Fruit fly (Drosophila melanogaster): Measurements from ENCODE around the gene Trhn.

Gene Trhn

DNA sequence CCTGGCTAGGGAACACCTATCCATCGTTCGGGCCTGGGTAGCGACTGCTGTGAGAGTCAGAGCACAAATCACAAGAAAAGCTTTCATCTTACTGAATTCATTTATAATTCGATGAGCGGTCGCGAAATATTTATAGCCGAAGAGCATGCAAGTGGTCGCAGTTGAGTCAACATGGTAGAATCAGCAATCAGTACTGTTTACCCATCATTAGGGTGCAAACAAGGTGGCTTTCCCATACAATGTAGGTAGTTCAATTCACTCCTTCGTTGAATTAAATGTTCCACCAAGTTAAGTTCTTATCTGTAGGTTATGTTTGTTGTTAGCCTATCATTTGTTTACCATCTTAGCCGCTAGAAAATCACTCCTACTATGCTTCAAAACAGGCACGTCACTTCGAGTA lies 25.6 kb upstream of the Trhn start, which contains the start of gene LysP:
Gene LysP, minus strand, starts transcription at position 101 of the 400 bp plus-strand sequence.
- TF ChIP-seq CG4496 (GFP tag; IDR thresholded peaks at IDR 0.05) = 0 out of 3 replicates have a peak, but pooled peaks have one; percentile 19
- TF ChIP-seq CG8159 (tag; optimal IDR thresholded peaks at IDR 0.05) = no peak
- TF ChIP-seq D1 (tag; optimal IDR thresholded peaks at IDR 0.05) = no peak

DNA sequence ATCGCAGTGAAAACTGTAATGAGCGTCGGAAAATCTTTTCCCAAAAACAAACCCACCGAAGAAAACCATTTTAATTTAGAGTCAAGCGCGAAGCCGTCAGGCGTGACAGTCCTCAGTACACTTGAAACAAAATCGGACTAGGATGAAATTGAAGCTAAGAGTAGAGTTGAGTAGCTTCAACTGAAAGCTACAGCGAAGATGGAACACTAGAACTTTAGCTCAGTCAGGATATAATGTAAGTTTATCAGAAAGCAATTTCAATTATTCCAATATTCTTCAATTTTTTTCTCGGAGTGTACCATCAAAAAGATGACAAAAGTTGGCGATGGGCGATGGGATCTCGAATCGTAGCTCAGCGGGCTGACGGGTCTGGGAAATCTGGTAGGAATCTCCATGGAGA lies 23.5 kb upstream of the Trhn start:
- TF ChIP-seq CG15710 (tag; optimal IDR thresholded peaks at IDR 0.05) (no peak), CG12605 (GFP tag; IDR thresholded peaks at IDR 0.05) (no peak), CG10348 (GFP tag; IDR thresholded peaks at IDR 0.05) (no peak), EcR (GFP tag; optimal IDR thresholded peaks at IDR 0.05) (no peak), fd96Ca (GFP tag; IDR thresholded peaks at IDR 0.05) (peak; percentile 50; the same call in 2 of the 3 replicates), CG9948 (tag; optimal IDR thresholded peaks at IDR 0.05) (no peak), D1 (tag; optimal IDR thresholded peaks at IDR 0.05) (no peak), CG34367 (tag; optimal IDR thresholded peaks at IDR 0.05) (no peak), gl (tag; optimal IDR thresholded peaks at IDR 0.05) (no peak), Pif1B (GFP tag; optimal IDR thresholded peaks at IDR 0.05) (no peak), Pif1A (GFP tag; optimal IDR thresholded peaks at IDR 0.05) (no peak), rn (GFP tag; IDR thresholded peaks at IDR 0.05) (0 out of 2 replicates have a peak, but pooled peaks have one; percentile 26), CG4496 (GFP tag; IDR thresholded peaks at IDR 0.05) (peak; percentile 51; the same call in 1 of the 3 replicates), CG14655 (GFP tag; optimal IDR thresholded peaks at IDR 0.05) (peak; percentile 36), Ets98B (GFP tag; IDR thresholded peaks at IDR 0.05) (peak; percentile 41), CG8159 (tag; optimal IDR thresholded peaks at IDR 0.05) (no peak), Snoo (tag; optimal IDR thresholded peaks at IDR 0.05) (no peak), CG8301 (tag; optimal IDR thresholded peaks at IDR 0.05) (peak; percentile 45), CG32121 (GFP tag; IDR thresholded peaks at IDR 0.05) (no peak), CG13204 (GFP tag; optimal IDR thresholded peaks at IDR 0.05) (no peak), CG17806 (tag; optimal IDR thresholded peaks at IDR 0.05) (no peak)

DNA sequence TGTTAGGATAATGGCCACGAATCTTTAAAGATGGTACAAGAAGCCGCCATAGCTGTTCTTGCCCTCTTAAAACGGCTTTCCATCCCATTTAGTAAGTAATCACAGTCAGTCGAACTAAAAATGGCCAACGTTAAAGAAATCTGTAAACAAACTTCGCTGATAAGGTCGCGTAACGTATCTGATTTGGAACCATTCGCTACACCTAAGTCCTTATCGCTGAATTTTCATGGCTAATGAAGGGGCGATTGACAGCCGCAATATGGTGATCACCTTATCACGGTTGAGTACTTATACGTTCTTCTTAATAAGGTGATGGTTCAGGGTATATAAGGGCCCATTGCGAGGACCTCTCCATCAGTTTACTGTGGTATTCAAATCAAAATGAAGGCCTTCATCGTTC lies 19.6 kb upstream of the Trhn start, which contains the start of gene LysE:
Gene LysE, plus strand, starts transcription at position 257 of the 400 bp plus-strand sequence.
- TF ChIP-seq CG17806 (tag; optimal IDR thresholded peaks at IDR 0.05) (no peak), EcR (GFP tag; optimal IDR thresholded peaks at IDR 0.05) (no peak), CG34367 (tag; optimal IDR thresholded peaks at IDR 0.05) (no peak), Pif1B (GFP tag; optimal IDR thresholded peaks at IDR 0.05) (no peak), CG9948 (tag; optimal IDR thresholded peaks at IDR 0.05) (no peak), CG4496 (GFP tag; IDR thresholded peaks at IDR 0.05) (no peak), CG8159 (tag; optimal IDR thresholded peaks at IDR 0.05) (no peak), D1 (tag; optimal IDR thresholded peaks at IDR 0.05) (no peak), CG12605 (GFP tag; IDR thresholded peaks at IDR 0.05) (no peak), CG8301 (tag; optimal IDR thresholded peaks at IDR 0.05) (no peak), fd96Ca (GFP tag; IDR thresholded peaks at IDR 0.05) (no peak), CG10348 (GFP tag; IDR thresholded peaks at IDR 0.05) (no peak), Pif1A (GFP tag; optimal IDR thresholded peaks at IDR 0.05) (no peak)

DNA sequence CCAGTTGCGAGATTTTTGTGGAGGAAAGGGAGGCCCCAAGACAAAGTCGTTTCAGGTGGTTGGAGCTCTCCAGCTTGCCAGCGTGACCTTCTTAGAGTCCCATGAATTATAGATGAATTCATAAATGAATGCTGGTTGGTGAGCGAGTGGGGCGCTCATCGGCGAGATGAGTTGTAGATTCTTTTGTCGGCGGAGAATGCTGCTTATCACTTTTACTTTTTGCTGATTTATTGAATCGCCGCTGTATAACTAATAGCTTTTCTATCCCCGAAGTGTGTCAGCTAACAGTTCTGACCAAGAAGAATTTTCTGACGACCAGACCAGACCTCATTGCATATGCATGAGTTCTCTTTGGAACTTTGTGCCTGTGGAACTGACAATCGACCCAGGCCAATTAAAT lies 19.1 kb upstream of the Trhn start:
- no peak for TF ChIP-seq CG10348 (GFP tag; IDR thresholded peaks at IDR 0.05)
- TF ChIP-seq gl (tag; optimal IDR thresholded peaks at IDR 0.05) = no peak
- no peak for TF ChIP-seq CG17806 (tag; optimal IDR thresholded peaks at IDR 0.05)
- TF ChIP-seq CG13204 (GFP tag; optimal IDR thresholded peaks at IDR 0.05) = no peak
- no peak for TF ChIP-seq rn (GFP tag; IDR thresholded peaks at IDR 0.05)
- no peak for TF ChIP-seq Pif1A (GFP tag; optimal IDR thresholded peaks at IDR 0.05)
- no peak for TF ChIP-seq Ets98B (GFP tag; IDR thresholded peaks at IDR 0.05)
- no peak for TF ChIP-seq EcR (GFP tag; optimal IDR thresholded peaks at IDR 0.05)
- TF ChIP-seq CG14655 (GFP tag; optimal IDR thresholded peaks at IDR 0.05) = no peak
- TF ChIP-seq D1 (tag; optimal IDR thresholded peaks at IDR 0.05) = no peak
- TF ChIP-seq CG8301 (tag; optimal IDR thresholded peaks at IDR 0.05) = no peak
- no peak for TF ChIP-seq CG9948 (tag; optimal IDR thresholded peaks at IDR 0.05)

DNA sequence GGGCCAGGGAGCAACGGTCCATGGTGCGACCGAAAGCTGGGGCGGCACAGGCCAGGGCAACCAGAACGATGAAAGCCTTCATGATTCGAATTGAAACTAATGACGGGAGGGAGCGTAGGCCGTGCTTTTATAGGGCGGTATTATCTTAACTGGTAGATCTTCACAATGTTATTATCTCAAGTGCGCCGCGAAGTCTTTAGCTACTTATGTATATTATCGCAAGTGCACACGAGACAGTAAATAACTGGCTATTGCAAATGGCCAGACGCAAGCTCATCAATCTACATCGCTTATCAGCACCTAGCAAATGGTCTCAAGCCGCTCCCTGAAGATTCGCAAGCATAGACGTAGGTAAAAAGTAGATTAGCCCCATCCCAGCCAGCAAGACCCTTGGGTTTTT lies 18.1 kb upstream of the Trhn start, which contains the start of gene LysD:
Gene LysD, minus strand, starts transcription at position 101 of the 400 bp plus-strand sequence.
- TF ChIP-seq CG8301 (tag; optimal IDR thresholded peaks at IDR 0.05) = no peak
- TF ChIP-seq CG15710 (tag; optimal IDR thresholded peaks at IDR 0.05) = no peak
- no peak for TF ChIP-seq CG8159 (tag; optimal IDR thresholded peaks at IDR 0.05)
- TF ChIP-seq CG13204 (GFP tag; optimal IDR thresholded peaks at IDR 0.05) = no peak
- no peak for TF ChIP-seq Ets98B (GFP tag; IDR thresholded peaks at IDR 0.05)
- no peak for TF ChIP-seq gl (tag; optimal IDR thresholded peaks at IDR 0.05)
- TF ChIP-seq Snoo (tag; optimal IDR thresholded peaks at IDR 0.05) = no peak
- no peak for TF ChIP-seq D1 (tag; optimal IDR thresholded peaks at IDR 0.05)
- no peak for TF ChIP-seq CG34367 (tag; optimal IDR thresholded peaks at IDR 0.05)
- TF ChIP-seq EcR (GFP tag; optimal IDR thresholded peaks at IDR 0.05) = no peak
- TF ChIP-seq rn (GFP tag; IDR thresholded peaks at IDR 0.05) = no peak

DNA sequence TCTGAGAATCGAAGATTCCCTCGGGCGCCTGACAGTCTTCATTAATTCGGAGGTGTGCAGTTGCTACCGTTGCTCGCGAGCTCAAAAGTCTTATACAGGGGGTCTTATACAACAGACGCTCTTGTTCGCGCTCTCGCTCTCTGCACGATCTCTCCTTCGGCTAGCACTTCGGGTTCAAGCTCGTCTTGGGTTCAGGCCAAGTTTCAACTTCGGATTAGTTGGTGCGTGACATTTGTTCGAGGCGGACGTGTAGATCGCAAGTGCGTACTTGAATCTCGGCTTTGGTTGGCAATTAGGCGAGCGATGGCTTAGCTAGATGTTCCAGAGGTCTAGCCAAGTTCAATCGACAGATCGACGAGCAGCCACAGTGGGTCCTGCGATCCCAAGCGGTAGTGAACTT lies 15.2 kb upstream of the Trhn start:
- peak; percentile 20; the same call in 1 of the 2 replicates for TF ChIP-seq CG12605 (GFP tag; IDR thresholded peaks at IDR 0.05)
- peak; percentile 49; the same call in 1 of the 2 replicates for TF ChIP-seq Ets98B (GFP tag; IDR thresholded peaks at IDR 0.05)
- peak; percentile 51 for TF ChIP-seq EcR (GFP tag; optimal IDR thresholded peaks at IDR 0.05)
- no peak for TF ChIP-seq CG13204 (GFP tag; optimal IDR thresholded peaks at IDR 0.05)
